Worm (Caenorhabditis elegans) whole organism, late embryonic: Measurements from ENCODE around the gene C05C12.6.
A peak's percentile ranks its signal among the peaks of the same experiment; 100 is the strongest.

Source experiments
- C08G9.2 ChIP-seq: sonication (generic microtip); optimal IDR thresholded peaks from 2 replicates; lab custom pipeline; 2016; ENCODE audit warnings: mild to moderate bottlenecking, missing genetic modification characterization, moderate library complexity, missing compliant biosample characterization
- F13H6.1 ChIP-seq: sonication (generic microtip); optimal IDR thresholded peaks from 2 replicates; lab custom pipeline; 2016; ENCODE audit warnings: missing genetic modification characterization, missing compliant biosample characterization
- K02D7.2 ChIP-seq: sonication (generic microtip); optimal IDR thresholded peaks from 2 replicates; lab custom pipeline; 2017; ENCODE audit warnings: mild to moderate bottlenecking, missing genetic modification characterization, missing compliant biosample characterization
- T23F11.4 ChIP-seq: fragments of 200-800 bp; sonication (Bioruptor generic); optimal IDR thresholded peaks from 2 replicates; lab custom pipeline; 2018; ENCODE audit warnings: mild to moderate bottlenecking, missing genetic modification characterization, missing compliant biosample characterization
- ahr-1 ChIP-seq: sonication (generic microtip); optimal IDR thresholded peaks from 2 replicates; lab custom pipeline; 2016; ENCODE audit warnings: missing genetic modification characterization, missing compliant biosample characterization
- ceh-14 ChIP-seq: sonication (generic microtip); optimal IDR thresholded peaks from 2 replicates; lab custom pipeline; 2016; ENCODE audit warnings: missing genotype, missing genetic modification characterization, missing compliant biosample characterization
- ceh-19 ChIP-seq: fragments of 200-800 bp; sonication (Bioruptor generic); optimal IDR thresholded peaks from 2 replicates; lab custom pipeline; 2018; ENCODE audit warnings: mild to moderate bottlenecking, missing genetic modification characterization, missing compliant biosample characterization
- ceh-2 ChIP-seq: sonication (generic microtip); optimal IDR thresholded peaks from 2 replicates; lab custom pipeline; 2016; ENCODE audit warnings: missing genotype, missing genetic modification characterization, missing compliant biosample characterization
- ceh-22 ChIP-seq: sonication (generic microtip); optimal IDR thresholded peaks from 2 replicates; lab custom pipeline; 2017; ENCODE audit warnings: missing biosample characterization, missing genetic modification characterization
- ceh-30 ChIP-seq: fragments of 150-350 bp; optimal IDR thresholded peaks from 2 replicates; lab custom pipeline; 2014; ENCODE audit warnings: missing biosample characterization, missing genetic modification characterization
- ceh-31 ChIP-seq: sonication (generic microtip); optimal IDR thresholded peaks from 2 replicates; lab custom pipeline; 2016; ENCODE audit warnings: missing genetic modification characterization, missing compliant biosample characterization
- ceh-6 ChIP-seq: fragments of 200-800 bp; sonication (Bioruptor generic); optimal IDR thresholded peaks from 2 replicates; lab custom pipeline; 2018; ENCODE audit warnings: mild to moderate bottlenecking, missing genetic modification characterization, missing compliant biosample characterization
- dmd-4 ChIP-seq: sonication (generic microtip); optimal IDR thresholded peaks from 2 replicates; lab custom pipeline; 2016; ENCODE audit warnings: borderline replicate concordance, missing genetic modification characterization, missing compliant biosample characterization
- dve-1 ChIP-seq: sonication (generic microtip); optimal IDR thresholded peaks from 2 replicates; lab custom pipeline; 2017; ENCODE audit warnings: antibody characterized with exemption, mild to moderate bottlenecking, missing genetic modification characterization, missing compliant biosample characterization
- ets-4 ChIP-seq: sonication (generic microtip); optimal IDR thresholded peaks from 2 replicates; lab custom pipeline; 2016; ENCODE audit warnings: missing genetic modification characterization, missing compliant biosample characterization
- eyg-1 ChIP-seq: sonication (generic microtip); optimal IDR thresholded peaks from 2 replicates; lab custom pipeline; 2016; ENCODE audit warnings: missing genotype, missing genetic modification characterization, missing compliant biosample characterization
- fax-1 ChIP-seq: sonication (generic microtip); optimal IDR thresholded peaks from 2 replicates; lab custom pipeline; 2016; ENCODE audit warnings: missing genotype, missing genetic modification characterization, missing compliant biosample characterization
- fkh-10 ChIP-seq: fragments of 150-350 bp; optimal IDR thresholded peaks from 2 replicates; lab custom pipeline; 2014; ENCODE audit warnings: missing biosample characterization, missing genetic modification reagents, missing genetic modification characterization
- fkh-6 ChIP-seq: sonication (generic microtip); optimal IDR thresholded peaks from 2 replicates; lab custom pipeline; 2016; ENCODE audit warnings: missing genetic modification characterization, missing compliant biosample characterization
- gmeb-2 ChIP-seq: sonication (generic microtip); optimal IDR thresholded peaks from 2 replicates; lab custom pipeline; 2016; ENCODE audit warnings: missing genetic modification characterization, inconsistent platforms, missing compliant biosample characterization
- hlh-30 ChIP-seq: sonication (generic microtip); optimal IDR thresholded peaks from 2 replicates; lab custom pipeline; 2017; ENCODE audit warnings: antibody characterized with exemption, missing genetic modification characterization, missing compliant biosample characterization; ENCODE audit not compliant: insufficient read depth
- hlh-6 ChIP-seq: sonication (generic microtip); optimal IDR thresholded peaks from 2 replicates; lab custom pipeline; 2016; ENCODE audit warnings: missing genotype, missing genetic modification characterization, missing compliant biosample characterization
- hlh-8 ChIP-seq: sonication (generic microtip); optimal IDR thresholded peaks from 2 replicates; lab custom pipeline; 2016; ENCODE audit warnings: missing genotype, missing genetic modification characterization, missing compliant biosample characterization
- lin-11 ChIP-seq: fragments of 200-800 bp; sonication (Bioruptor generic); optimal IDR thresholded peaks from 2 replicates; lab custom pipeline; 2018; ENCODE audit warnings: mild to moderate bottlenecking, missing genetic modification characterization, missing compliant biosample characterization
- madf-2 ChIP-seq: sonication (generic microtip); optimal IDR thresholded peaks from 2 replicates; lab custom pipeline; 2017; ENCODE audit warnings: missing genetic modification characterization, missing compliant biosample characterization
- nhr-11 ChIP-seq: fragments of 150-350 bp; optimal IDR thresholded peaks from 2 replicates; lab custom pipeline; 2014; ENCODE audit warnings: missing biosample characterization, missing genetic modification characterization
- nhr-232 ChIP-seq: sonication (generic microtip); optimal IDR thresholded peaks from 2 replicates; lab custom pipeline; 2016; ENCODE audit warnings: missing genetic modification characterization, missing compliant biosample characterization
- pax-1 ChIP-seq: fragments of 150-350 bp; optimal IDR thresholded peaks from 2 replicates; lab custom pipeline; 2014; ENCODE audit warnings: missing biosample characterization, missing genetic modification characterization
- pha-2 ChIP-seq: sonication (generic microtip); optimal IDR thresholded peaks from 2 replicates; lab custom pipeline; 2017; ENCODE audit warnings: mild to moderate bottlenecking, missing genetic modification characterization, missing compliant biosample characterization
- pha-4 ChIP-seq: fragments of 150-350 bp; optimal IDR thresholded peaks from 2 replicates; lab custom pipeline; 2018; ENCODE audit warnings: missing biosample characterization, missing genetic modification reagents, missing genetic modification characterization
- pqm-1 ChIP-seq: sonication (generic microtip); optimal IDR thresholded peaks from 2 replicates; lab custom pipeline; 2016; ENCODE audit warnings: missing genetic modification characterization, missing compliant biosample characterization
- pros-1 ChIP-seq: fragments of 150-350 bp; optimal IDR thresholded peaks from 2 replicates; lab custom pipeline; 2014; ENCODE audit warnings: missing biosample characterization, missing genetic modification reagents, missing genetic modification characterization
- ref-2 ChIP-seq: sonication (generic microtip); optimal IDR thresholded peaks from 2 replicates; lab custom pipeline; 2016; ENCODE audit warnings: missing genetic modification characterization, missing compliant biosample characterization
- rnt-1 ChIP-seq: sonication (generic microtip); optimal IDR thresholded peaks from 2 replicates; lab custom pipeline; 2016; ENCODE audit warnings: missing genetic modification characterization, missing compliant biosample characterization
- sdc-2 ChIP-seq: sonication (generic microtip); optimal IDR thresholded peaks from 2 replicates; lab custom pipeline; 2016; ENCODE audit warnings: missing genotype, missing genetic modification characterization, missing compliant biosample characterization
- sox-4 ChIP-seq: sonication (generic microtip); optimal IDR thresholded peaks from 2 replicates; lab custom pipeline; 2017; ENCODE audit warnings: mild to moderate bottlenecking, missing genetic modification characterization, inconsistent platforms, missing compliant biosample characterization
- syd-9 ChIP-seq: sonication (generic microtip); optimal IDR thresholded peaks from 2 replicates; lab custom pipeline; 2016; ENCODE audit warnings: mild to moderate bottlenecking, missing genetic modification characterization, moderate library complexity, missing compliant biosample characterization
- tbx-7 ChIP-seq: sonication (generic microtip); optimal IDR thresholded peaks from 2 replicates; lab custom pipeline; 2016; ENCODE audit warnings: missing genotype, missing genetic modification characterization, missing compliant biosample characterization
- unc-3 ChIP-seq, 2 experiments: fragments of 200-800 bp in 1 of 2; sonication (Bioruptor generic) in 1 of 2; sonication (generic microtip) in 1 of 2; conservative IDR thresholded peaks in 1 of 2; optimal IDR thresholded peaks in 1 of 2; 2 replicates each; pipeline versions ENCODE4 v1.3.6 to Lab custom; 2016 to 2022; ENCODE audit warnings: missing compliant biosample characterization in 2 of 2, missing genetic modification characterization in 2 of 2, missing genetic modification reagents in 1 of 2
- unc-42 ChIP-seq: sonication (generic microtip); optimal IDR thresholded peaks from 2 replicates; lab custom pipeline; 2016; ENCODE audit warnings: missing genotype, missing genetic modification characterization, missing compliant biosample characterization
- unc-55 ChIP-seq: sonication (generic microtip); optimal IDR thresholded peaks from 2 replicates; lab custom pipeline; 2017; ENCODE audit warnings: missing biosample characterization, missing genetic modification reagents, missing genetic modification characterization
- zip-5 ChIP-seq: sonication (generic microtip); optimal IDR thresholded peaks from 2 replicates; lab custom pipeline; 2016; ENCODE audit warnings: missing genetic modification characterization, missing compliant biosample characterization

C05C12.6 gene

DNA sequence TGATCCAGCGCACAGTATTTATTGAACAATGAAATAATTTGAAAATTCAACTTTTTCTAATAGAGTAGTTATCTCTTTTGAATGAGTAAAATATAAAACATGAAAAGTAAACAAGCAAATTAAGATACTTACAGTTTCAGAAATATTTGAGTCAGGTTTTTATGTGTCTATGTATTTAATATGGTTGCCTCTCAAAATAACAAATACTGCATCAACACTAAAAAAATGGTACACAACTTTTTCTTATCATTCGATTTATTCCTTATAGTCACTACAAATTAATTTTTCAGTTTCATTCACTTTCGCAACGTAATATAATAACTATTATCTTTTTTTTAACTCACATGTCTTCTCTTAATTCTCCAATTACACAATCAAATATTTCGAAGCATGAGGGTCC lies 6.2 kb upstream of the C05C12.6 start:
- TF ChIP-seq T23F11.4 (GFP tag; lab: Kevin White, UChicago) (no peak), pha-2 (no peak), hlh-6 (tag; lab: Kevin White, UChicago) (no peak), fax-1 (tag; lab: Kevin White, UChicago) (no peak), eyg-1 (tag; lab: Kevin White, UChicago) (no peak), ahr-1 (tag; lab: Kevin White, UChicago) (no peak), ref-2 (tag; lab: Kevin White, UChicago) (no peak), hlh-8 (tag; lab: Kevin White, UChicago) (no peak), F13H6.1 (tag; lab: Kevin White, UChicago) (no peak), fkh-6 (tag; lab: Kevin White, UChicago) (no peak)

DNA sequence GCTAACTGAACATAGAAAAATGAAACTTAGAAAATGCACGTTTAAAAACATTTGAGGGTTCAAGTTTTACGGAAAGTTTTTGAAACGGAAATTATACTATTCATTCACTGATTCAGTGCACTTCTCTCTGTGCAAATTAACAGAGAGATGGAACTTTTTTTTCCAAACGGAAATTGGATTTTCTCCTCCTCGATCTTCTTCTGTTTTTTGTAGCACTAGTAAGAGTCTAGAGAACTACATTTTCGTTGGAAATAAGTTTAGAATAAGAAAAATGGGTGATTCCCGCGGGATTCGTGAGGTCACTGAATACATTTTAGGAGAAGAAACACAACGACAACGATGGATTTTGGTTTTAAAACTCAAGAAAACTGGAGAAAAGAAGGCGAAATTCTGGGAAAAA lies 5.5 kb downstream of the C05C12.6 start:
- no peak for TF ChIP-seq zip-5 (tag; lab: Kevin White, UChicago)
- TF ChIP-seq unc-42 (tag; lab: Kevin White, UChicago), result peak; percentile 44

ce11 chrIV:11231376-11231775 lies 9.9 kb downstream of the C05C12.6 start:
- TF ChIP-seq ceh-14 (no peak), hlh-8 (tag; lab: Kevin White, UChicago) (no peak), lin-11 (no peak), ceh-22 (tag; lab: Kevin White, UChicago) (no peak), fax-1 (tag; lab: Kevin White, UChicago) (no peak), ceh-31 (tag; lab: Kevin White, UChicago) (no peak), F13H6.1 (tag; lab: Kevin White, UChicago) (no peak), fkh-6 (tag; lab: Kevin White, UChicago) (no peak), unc-3 (GFP tag; conservative IDR thresholded peaks at IDR 0.05; lab: Robert Waterston, UW) (no peak), unc-3 (tag; optimal IDR thresholded peaks at IDR 0.05; lab: Kevin White, UChicago) (no peak), madf-2 (tag; lab: Kevin White, UChicago) (no peak), pqm-1 (tag; lab: Kevin White, UChicago) (no peak), K02D7.2 (tag; lab: Kevin White, UChicago) (no peak), unc-55 (GFP tag; lab: Kevin White, UChicago) (no peak), ceh-2 (tag; lab: Kevin White, UChicago) (no peak), T23F11.4 (GFP tag; lab: Kevin White, UChicago) (no peak), dve-1 (no peak), sdc-2 (tag; lab: Kevin White, UChicago) (no peak), ceh-19 (GFP tag; lab: Kevin White, UChicago) (no peak), ceh-6 (GFP tag; lab: Kevin White, UChicago) (no peak), C08G9.2 (tag; lab: Kevin White, UChicago) (no peak)
- TF ChIP-seq, all 69 proteins: peak for 0

ce11 chrIV:11230069-11230468 lies 11.2 kb downstream of the C05C12.6 start, which contains the start of gene best-7:
Gene best-7, minus strand, starts transcription at chrIV:11230307.
- TF ChIP-seq pha-4 (tag; lab: Kevin White, UChicago) (no peak), pros-1 (tag; lab: Kevin White, UChicago) (no peak), nhr-11 (tag; lab: Kevin White, UChicago) (no peak), dmd-4 (tag; lab: Kevin White, UChicago) (no peak), ets-4 (tag; lab: Kevin White, UChicago) (no peak), ceh-22 (tag; lab: Kevin White, UChicago) (no peak), pax-1 (tag; lab: Kevin White, UChicago) (no peak), rnt-1 (tag; lab: Kevin White, UChicago) (no peak)

DNA sequence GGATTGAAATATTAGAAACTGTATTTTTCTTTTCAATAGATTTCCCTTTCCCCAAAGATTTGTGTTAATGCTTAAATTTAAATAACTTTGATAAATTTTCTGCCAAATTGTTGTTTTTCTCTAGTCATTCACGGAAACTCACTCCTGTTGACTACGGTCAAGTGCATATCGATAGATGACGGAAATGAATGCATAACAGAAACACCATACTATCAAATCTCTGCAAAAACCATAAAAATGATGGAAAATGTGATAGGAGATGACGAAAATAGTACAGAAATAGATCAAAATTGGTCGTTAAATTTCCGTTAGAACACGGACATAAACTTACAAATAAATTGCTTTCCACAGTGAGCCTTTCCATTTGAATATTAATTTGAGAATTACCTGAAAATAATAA lies 12.3 kb downstream of the C05C12.6 start:
- no peak for TF ChIP-seq K02D7.2 (tag; lab: Kevin White, UChicago)
- TF ChIP-seq T23F11.4 (GFP tag; lab: Kevin White, UChicago), result no peak
- TF ChIP-seq fkh-10, result no peak
- no peak for TF ChIP-seq ceh-6 (GFP tag; lab: Kevin White, UChicago)
- TF ChIP-seq hlh-30 (tag; lab: Kevin White, UChicago), result no peak
- TF ChIP-seq gmeb-2, result no peak
- TF ChIP-seq ceh-30 (tag; lab: Kevin White, UChicago), result no peak
- TF ChIP-seq tbx-7, result no peak
- TF ChIP-seq ceh-22 (tag; lab: Kevin White, UChicago), result no peak
- no peak for TF ChIP-seq syd-9 (tag; lab: Kevin White, UChicago)
- TF ChIP-seq pqm-1 (tag; lab: Kevin White, UChicago), result no peak
- no peak for TF ChIP-seq F13H6.1 (tag; lab: Kevin White, UChicago)
- TF ChIP-seq madf-2 (tag; lab: Kevin White, UChicago), result no peak
- TF ChIP-seq sox-4 (tag; lab: Kevin White, UChicago), result no peak
- TF ChIP-seq dmd-4 (tag; lab: Kevin White, UChicago), result no peak
- no peak for TF ChIP-seq hlh-8 (tag; lab: Kevin White, UChicago)
- no peak for TF ChIP-seq nhr-232 (tag; lab: Kevin White, UChicago)
- no peak for TF ChIP-seq hlh-6 (tag; lab: Kevin White, UChicago)
- no peak for TF ChIP-seq ceh-14
